Worm (Caenorhabditis elegans): Measurements from ENCODE around the gene D2007.1.

ce11 chrIII:8142217-8142616, 13.0 kb upstream of the D2007.1 start:
- TF ChIP-seq cnd-1 (tag; optimal IDR thresholded peaks at IDR 0.05) (no peak), elt-3 (tag; optimal IDR thresholded peaks at IDR 0.05) (no peak), nhr-28 (tag; optimal IDR thresholded peaks at IDR 0.05) (no peak), nhr-76 (tag; optimal IDR thresholded peaks at IDR 0.05) (no peak), nhr-12 (tag; optimal IDR thresholded peaks at IDR 0.05) (no peak), lin-32 (GFP tag; optimal IDR thresholded peaks at IDR 0.05) (no peak), lsy-2 (tag; optimal IDR thresholded peaks at IDR 0.05) (no peak), pha-4 (tag; optimal IDR thresholded peaks at IDR 0.05) (no peak)
